Worm (Caenorhabditis elegans) whole organism, L1 larva: ENCODE results near the gene C33H5.13.

Experiments
- alr-1 ChIP-seq: fragments of 200-800 bp; sonication (Bioruptor generic); optimal IDR thresholded peaks from 2 replicates; lab custom pipeline; 2018; ENCODE audit warnings: borderline replicate concordance, mild to moderate bottlenecking, missing genetic modification characterization, missing compliant biosample characterization
- egl-27 ChIP-seq, 2 experiments: fragments of 150-350 bp in 1 of 2; sonication (generic microtip); optimal IDR thresholded peaks; 3 replicates each; lab custom pipeline; 2017 to 2018; ENCODE audit warnings: missing biosample characterization in 2 of 2, missing genetic modification characterization in 2 of 2, missing genetic modification reagents in 2 of 2
- lin-39 ChIP-seq: fragments of 150-350 bp; optimal IDR thresholded peaks from 2 replicates; lab custom pipeline; 2014; ENCODE audit warnings: missing biosample characterization, missing genetic modification reagents, missing genetic modification characterization
- mdl-1 ChIP-seq, 2 experiments: fragments of 150-350 bp; optimal IDR thresholded peaks; 2 replicates each; lab custom pipeline; 2014 to 2017; ENCODE audit warnings: missing biosample characterization in 2 of 2, missing genetic modification characterization in 2 of 2, inconsistent platforms in 1 of 2
- nhr-11 ChIP-seq: fragments of 150-350 bp; optimal IDR thresholded peaks from 2 replicates; lab custom pipeline; 2014; ENCODE audit warnings: missing biosample characterization, missing genetic modification characterization
- nhr-237 ChIP-seq: fragments of 150-350 bp; optimal IDR thresholded peaks from 2 replicates; lab custom pipeline; 2014; ENCODE audit warnings: missing biosample characterization, missing genetic modification characterization
- unc-130 ChIP-seq: fragments of 150-350 bp; optimal IDR thresholded peaks from 2 replicates; lab custom pipeline; 2017; ENCODE audit warnings: missing biosample characterization, missing genetic modification characterization, inconsistent platforms
- unc-62 ChIP-seq: fragments of 150-350 bp; optimal IDR thresholded peaks from 2 replicates; lab custom pipeline; 2014; ENCODE audit warnings: missing biosample characterization, missing genetic modification reagents, missing genetic modification characterization
- unc-86 ChIP-seq: sonication (generic microtip); optimal IDR thresholded peaks from 2 replicates; lab custom pipeline; 2016; ENCODE audit warnings: missing genetic modification characterization, missing compliant biosample characterization

- TF ChIP-seq lin-39, result no peak
- no peak for TF ChIP-seq alr-1 (tag; lab: Kevin White, UChicago)
- no peak for TF ChIP-seq unc-86
- TF ChIP-seq unc-130 (tag; lab: Kevin White, UChicago), result no peak
- TF ChIP-seq mdl-1 (tag; optimal IDR thresholded peaks at IDR 0.05; lab: Kevin White, UChicago), result no peak
- no peak for TF ChIP-seq unc-62 (GFP tag; lab: Kevin White, UChicago)
- no peak for TF ChIP-seq nhr-11 (tag; lab: Kevin White, UChicago)
- no peak for TF ChIP-seq egl-27 (tag; optimal IDR thresholded peaks at IDR 0.05; lab: Kevin White, UChicago)
- TF ChIP-seq nhr-237, result no peak
Observed at ce11 chrIV:7782292-7782691, 9.8 kb downstream of the C33H5.13 start, which contains the start of gene sec-10.
